Fruit fly (Drosophila melanogaster): ENCODE data around the gene BBS5.

The BBS5 gene

dm6 chr3R:4804126-4804649 lies 11.9 kb upstream of the BBS5 start (continued):
- TF ChIP-seq crp (GFP tag; optimal IDR thresholded peaks at IDR 0.05) (peak in 1 of 2 experiments; percentile 8), onecut (GFP tag; IDR thresholded peaks at IDR 0.05) (no peak), CG8359 (GFP tag; optimal IDR thresholded peaks at IDR 0.05; ENCODE audit: borderline replicate concordance) (no peak), Optix (GFP tag; IDR thresholded peaks at IDR 0.05) (no peak), CG17359 (tag; optimal IDR thresholded peaks at IDR 0.05) (no peak), Usf (GFP tag; optimal IDR thresholded peaks at IDR 0.05) (no peak), CG10565 (GFP tag; optimal IDR thresholded peaks at IDR 0.05) (no peak), H15 (GFP tag; IDR thresholded peaks at IDR 0.05) (no peak), CG12942 (GFP tag; optimal IDR thresholded peaks at IDR 0.05) (no peak), CG32532 (GFP tag; IDR thresholded peaks at IDR 0.05) (0 out of 2 replicates have a peak, but pooled peaks have one; percentile 24), CG2116 (GFP tag; optimal IDR thresholded peaks at IDR 0.05) (no peak), Hr3 (GFP tag; optimal IDR thresholded peaks at IDR 0.05) (no peak), CTCF (GFP tag; optimal IDR thresholded peaks at IDR 0.05) (no peak), ranshi (GFP tag; IDR thresholded peaks at IDR 0.05) (no peak), sob (GFP tag; IDR thresholded peaks at IDR 0.05) (0 out of 2 replicates have a peak, but pooled peaks have one; percentile 9), ro (GFP tag; IDR thresholded peaks at IDR 0.05) (no peak), MTF-1 (GFP tag; optimal IDR thresholded peaks at IDR 0.05; ENCODE audit: borderline replicate concordance) (no peak), aop (GFP tag; IDR thresholded peaks at IDR 0.05) (no peak), CG2889 (GFP tag; IDR thresholded peaks at IDR 0.05) (0 out of 3 replicates have a peak, but pooled peaks have one; percentile 7), NC2β (GFP tag; optimal IDR thresholded peaks at IDR 0.05) (no peak), CG32772 (GFP tag; IDR thresholded peaks at IDR 0.05) (0 out of 2 replicates have a peak, but pooled peaks have one; percentile 4), unc-4 (GFP tag; IDR thresholded peaks at IDR 0.05; ENCODE audit: partially characterized antibody) (peak; percentile 52), en (GFP tag; optimal IDR thresholded peaks at IDR 0.05) (no peak), ind (GFP tag; optimal IDR thresholded peaks at IDR 0.05) (no peak), Hr39 (optimal IDR thresholded peaks at IDR 0.05) (no peak), CG18619 (GFP tag; optimal IDR thresholded peaks at IDR 0.05) (no peak), pum (GFP tag; optimal IDR thresholded peaks at IDR 0.05) (no peak), CG14014 (GFP tag; IDR thresholded peaks at IDR 0.05) (no peak), Ets97D (GFP tag; optimal IDR thresholded peaks at IDR 0.05) (no peak), odd (GFP tag; optimal IDR thresholded peaks at IDR 0.05) (no peak), pzg (GFP tag; optimal IDR thresholded peaks at IDR 0.05) (no peak), CG5245 (GFP tag; optimal IDR thresholded peaks at IDR 0.05) (no peak), hkb (optimal IDR thresholded peaks at IDR 0.05) (no peak), hkb (GFP tag; IDR thresholded peaks at IDR 0.05) (no peak), CG34224 (GFP tag; IDR thresholded peaks at IDR 0.05; ENCODE audit: partially characterized antibody) (peak; percentile 29; the same call in 1 of the 3 replicates), tll (GFP tag; optimal IDR thresholded peaks at IDR 0.05) (no peak), inv (GFP tag; IDR thresholded peaks at IDR 0.05; ENCODE audit: partially characterized antibody) (no peak), pros (GFP tag; optimal IDR thresholded peaks at IDR 0.05) (no peak), Rfx (GFP tag; IDR thresholded peaks at IDR 0.05) (peak; percentile 46), Mes4 (GFP tag; optimal IDR thresholded peaks at IDR 0.05) (no peak), nerfin-1 (tag; optimal IDR thresholded peaks at IDR 0.05) (no peak), CG18011 (GFP tag; optimal IDR thresholded peaks at IDR 0.05) (no peak), toy (GFP tag; IDR thresholded peaks at IDR 0.05) (no peak), chm (GFP tag; IDR thresholded peaks at IDR 0.05) (0 out of 2 replicates have a peak, but pooled peaks have one; percentile 28), CG2202 (tag; optimal IDR thresholded peaks at IDR 0.05) (no peak), Lpt (GFP tag; optimal IDR thresholded peaks at IDR 0.05) (peak; percentile 36), rib (GFP tag; IDR thresholded peaks at IDR 0.05) (0 out of 2 replicates have a peak, but pooled peaks have one; percentile 33), grau (tag; optimal IDR thresholded peaks at IDR 0.05) (peak; percentile 42), CG30403 (GFP tag; optimal IDR thresholded peaks at IDR 0.05) (peak; percentile 21), CG12391 (tag; optimal IDR thresholded peaks at IDR 0.05) (no peak), Sry-δ (GFP tag; optimal IDR thresholded peaks at IDR 0.05) (no peak), chinmo (GFP tag; IDR thresholded peaks at IDR 0.05; ENCODE audit: partially characterized antibody) (peak; percentile 92; the same call in 3 of the 4 replicates)
